Worm (Caenorhabditis elegans) whole organism, L1 larva: ENCODE data around the gene oac-23.
A peak's percentile ranks its signal among the peaks of the same experiment; 100 is the strongest.

Experiments used
- ama-1 ChIP-seq: fragments of 150-350 bp; optimal IDR thresholded peaks from 2 replicates; lab custom pipeline; 2014
- fos-1 ChIP-seq: fragments of 150-350 bp; optimal IDR thresholded peaks from 2 replicates; lab custom pipeline; 2014; ENCODE audit warnings: missing biosample characterization, missing genetic modification characterization
- lin-13 ChIP-seq: fragments of 150-350 bp; optimal IDR thresholded peaks from 2 replicates; lab custom pipeline; 2014; ENCODE audit warnings: missing biosample characterization, missing genetic modification reagents, missing genetic modification characterization
- lir-3 ChIP-seq: sonication (generic microtip); optimal IDR thresholded peaks from 2 replicates; lab custom pipeline; 2016; ENCODE audit warnings: mild to moderate bottlenecking, missing genetic modification characterization, moderate library complexity, missing compliant biosample characterization; ENCODE audit not compliant: poor library complexity
- snpc-4 ChIP-seq: fragments of 150-350 bp; optimal IDR thresholded peaks from 2 replicates; lab custom pipeline; 2014; ENCODE audit warnings: missing biosample characterization, missing genetic modification characterization
- sox-4 ChIP-seq: sonication (generic microtip); optimal IDR thresholded peaks from 2 replicates; lab custom pipeline; 2016; ENCODE audit warnings: missing genetic modification characterization, missing compliant biosample characterization
- sptf-1 ChIP-seq: fragments of 150-350 bp; optimal IDR thresholded peaks from 2 replicates; lab custom pipeline; 2014; ENCODE audit warnings: missing biosample characterization, missing genetic modification characterization
- tlp-1 ChIP-seq: fragments of 150-350 bp; optimal IDR thresholded peaks from 2 replicates; lab custom pipeline; 2014; ENCODE audit warnings: missing biosample characterization, missing genetic modification characterization

DNA sequence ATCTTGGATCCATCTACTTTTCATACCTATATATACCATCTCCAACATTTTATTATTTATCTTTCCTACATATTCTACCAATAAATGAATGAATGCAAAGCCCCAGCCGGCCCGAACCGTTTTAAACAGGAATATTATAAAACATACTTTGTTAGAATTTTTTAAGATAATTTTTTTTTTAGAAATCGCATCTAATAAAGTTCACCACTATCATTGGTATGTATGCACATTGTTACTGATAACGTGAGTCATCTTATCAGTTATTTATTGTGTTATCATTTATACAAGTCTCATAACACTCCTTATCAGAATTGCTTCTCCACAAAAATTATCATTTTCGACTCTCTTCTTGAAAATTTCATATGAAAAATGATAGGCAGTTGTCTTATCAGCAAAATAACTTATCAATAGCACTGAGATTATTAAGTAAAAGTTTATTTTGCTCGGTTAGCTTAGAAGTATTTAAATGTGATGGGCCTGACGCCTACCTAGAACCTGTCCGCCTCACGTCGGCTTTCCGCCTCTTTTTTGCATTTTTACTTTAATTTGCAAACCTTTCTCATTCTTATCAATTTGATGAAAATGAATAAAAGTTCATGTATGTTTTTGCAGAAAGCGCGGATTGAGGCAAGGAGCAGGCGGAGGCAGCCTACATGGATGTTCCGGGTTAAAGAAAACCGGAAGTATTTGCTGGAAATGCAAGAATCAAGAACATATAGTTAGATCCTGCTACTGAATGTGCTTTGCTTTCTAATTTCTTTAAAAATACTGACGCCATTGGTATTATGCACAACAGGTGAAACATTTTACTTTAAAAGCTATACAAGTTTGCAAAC lies 18.7 kb downstream of the oac-23 start, which contains the start of gene srz-62:
- TF ChIP-seq fos-1 (tag; lab: Kevin White, UChicago) (no peak), lir-3 (tag; lab: Kevin White, UChicago) (no peak), lin-13 (GFP tag; lab: Kevin White, UChicago) (no peak), tlp-1 (tag; lab: Kevin White, UChicago) (peak; percentile 92), sptf-1 (tag; lab: Kevin White, UChicago) (no peak), sox-4 (no peak), snpc-4 (tag; lab: Kevin White, UChicago) (no peak), ama-1 (lab: Kevin White, UChicago) (no peak)
